Worm (Caenorhabditis elegans): ENCODE data around the gene T24F1.7.

Gene T24F1.7

DNA sequence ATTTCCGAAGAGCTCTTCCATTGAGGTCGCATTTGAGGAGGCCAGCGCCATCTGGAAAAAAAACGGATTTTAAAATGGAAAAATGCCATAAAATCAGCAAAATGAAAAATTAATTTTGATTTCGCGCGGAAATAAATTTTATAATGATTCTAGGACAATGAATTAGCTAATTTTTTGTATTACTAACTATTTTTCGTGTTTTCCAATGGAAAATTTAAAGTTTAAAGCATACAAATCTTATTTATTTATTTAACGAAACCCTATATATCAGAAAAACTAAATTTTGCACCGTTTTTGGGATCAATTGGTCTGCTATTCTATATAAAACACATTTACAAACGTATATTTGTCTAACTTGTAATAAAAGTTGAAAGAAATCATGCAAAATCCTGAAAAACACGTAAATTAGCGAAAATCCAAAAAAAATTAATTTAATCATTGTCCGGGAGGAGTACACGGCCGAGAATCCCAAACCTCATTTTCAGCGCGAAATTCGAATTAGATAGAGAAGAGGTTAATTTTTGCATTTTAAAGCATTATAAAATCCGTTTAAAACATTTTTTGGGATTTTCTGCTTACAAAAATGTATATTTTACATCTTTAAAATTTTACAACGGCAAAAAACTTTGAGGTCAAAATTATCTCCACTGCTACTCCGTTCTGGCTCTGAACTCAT is 22.1 kb upstream of the T24F1.7 start, which contains the start of gene C47G2.3:
C47G2.3 (minus strand) TSS at position 51 of the 676 bp plus-strand sequence.
- no peak for TF ChIP-seq nhr-237 (tag; optimal IDR thresholded peaks at IDR 0.05)
- TF ChIP-seq ztf-1 (GFP tag; conservative IDR thresholded peaks at IDR 0.05) = no peak
- TF ChIP-seq blmp-1 (tag; optimal IDR thresholded peaks at IDR 0.05; ENCODE audit: insufficient read depth) = no peak
- TF ChIP-seq gmeb-1 (tag; optimal IDR thresholded peaks at IDR 0.05) = peak; percentile 78
- peak; percentile 35 for TF ChIP-seq fos-1 (tag; optimal IDR thresholded peaks at IDR 0.05)
- TF ChIP-seq peb-1 (tag; optimal IDR thresholded peaks at IDR 0.05) = no peak
- no peak for TF ChIP-seq nhr-129 (tag; optimal IDR thresholded peaks at IDR 0.05)
- no peak for TF ChIP-seq snpc-4 (tag; optimal IDR thresholded peaks at IDR 0.05)
- TF ChIP-seq ama-1 (optimal IDR thresholded peaks at IDR 0.05) = no peak
- TF ChIP-seq unc-55 (GFP tag; optimal IDR thresholded peaks at IDR 0.05) = peak; percentile 9
- TF ChIP-seq ztf-4 (tag; optimal IDR thresholded peaks at IDR 0.05) = no peak
- no peak for TF ChIP-seq aly-2 (tag; optimal IDR thresholded peaks at IDR 0.05)
- TF ChIP-seq C34F6.9 (tag; optimal IDR thresholded peaks at IDR 0.05) = no peak
- TF ChIP-seq nhr-25 (tag; optimal IDR thresholded peaks at IDR 0.05) = peak; percentile 62
- peak; percentile 38 for TF ChIP-seq crh-2 (tag; optimal IDR thresholded peaks at IDR 0.05)
- TF ChIP-seq elt-1 (tag; optimal IDR thresholded peaks at IDR 0.05) = no peak
- no peak for TF ChIP-seq elt-3 (tag; optimal IDR thresholded peaks at IDR 0.05)
- no peak for TF ChIP-seq alr-1 (tag; optimal IDR thresholded peaks at IDR 0.05)
- TF ChIP-seq zag-1 (tag; optimal IDR thresholded peaks at IDR 0.05) = no peak
- no peak for TF ChIP-seq Y55F3AM.14 (GFP tag; optimal IDR thresholded peaks at IDR 0.05)
- peak; percentile 63 for TF ChIP-seq sma-9 (GFP tag; optimal IDR thresholded peaks at IDR 0.05)
- TF ChIP-seq sma-9 (tag; optimal IDR thresholded peaks at IDR 0.05) = no peak
- TF ChIP-seq sma-3 (GFP tag; optimal IDR thresholded peaks at IDR 0.05) = peak; percentile 64
- peak; percentile 51 for TF ChIP-seq nhr-21 (tag; optimal IDR thresholded peaks at IDR 0.05)
- TF ChIP-seq lsy-2 (tag; optimal IDR thresholded peaks at IDR 0.05) = peak in 1 of 2 experiments; percentile 73
- no peak for TF ChIP-seq nhr-11 (tag; optimal IDR thresholded peaks at IDR 0.05)

DNA sequence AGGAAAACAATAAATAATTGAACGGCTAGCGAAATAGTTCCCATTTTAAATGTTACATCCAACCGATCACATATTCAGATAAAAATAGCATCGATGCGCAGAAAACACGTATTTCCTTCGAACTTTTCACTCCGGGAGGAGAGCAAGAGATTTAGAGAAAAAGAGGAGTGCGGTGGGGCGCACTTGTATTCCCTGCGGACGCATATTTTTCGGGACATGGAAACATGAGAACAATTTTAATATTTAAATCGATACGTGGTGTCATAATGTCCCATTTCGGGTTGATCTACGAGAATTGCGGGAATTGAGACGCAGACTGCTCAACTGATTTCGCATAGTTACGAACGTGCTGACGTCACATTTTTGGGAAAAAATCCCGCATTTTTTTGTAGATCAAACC is 18.9 kb upstream of the T24F1.7 start, which contains the start of gene C47G2.4:
C47G2.4 (minus strand) TSS at position 174 of the 400 bp plus-strand sequence.
- TF ChIP-seq crh-2 (tag; optimal IDR thresholded peaks at IDR 0.05) (peak; percentile 76), Y55F3AM.14 (GFP tag; optimal IDR thresholded peaks at IDR 0.05) (no peak), lsy-2 (tag; optimal IDR thresholded peaks at IDR 0.05) (peak; percentile 37 to 79), nhr-10 (tag; optimal IDR thresholded peaks at IDR 0.05) (no peak), ztf-4 (tag; optimal IDR thresholded peaks at IDR 0.05) (peak; percentile 53), blmp-1 (tag; optimal IDR thresholded peaks at IDR 0.05; ENCODE audit: insufficient read depth) (peak; percentile 34), snpc-4 (tag; optimal IDR thresholded peaks at IDR 0.05) (peak; percentile 12), lin-11 (tag; optimal IDR thresholded peaks at IDR 0.05) (peak; percentile 27), ceh-16 (tag; optimal IDR thresholded peaks at IDR 0.05) (peak; percentile 18), C34F6.9 (tag; optimal IDR thresholded peaks at IDR 0.05) (peak; percentile 79), lin-13 (GFP tag; optimal IDR thresholded peaks at IDR 0.05) (peak; percentile 79), sma-3 (GFP tag; optimal IDR thresholded peaks at IDR 0.05) (peak; percentile 66), fos-1 (tag; optimal IDR thresholded peaks at IDR 0.05) (peak; percentile 17), nhr-25 (tag; optimal IDR thresholded peaks at IDR 0.05) (peak; percentile 58), skn-1 (tag; optimal IDR thresholded peaks at IDR 0.05) (no peak), nhr-21 (tag; optimal IDR thresholded peaks at IDR 0.05) (peak; percentile 42), gmeb-1 (tag; optimal IDR thresholded peaks at IDR 0.05) (peak; percentile 70), nhr-129 (tag; optimal IDR thresholded peaks at IDR 0.05) (peak; percentile 60), F13H6.1 (tag; optimal IDR thresholded peaks at IDR 0.05) (peak; percentile 53), alr-1 (tag; optimal IDR thresholded peaks at IDR 0.05) (no peak), sma-9 (GFP tag; optimal IDR thresholded peaks at IDR 0.05) (peak; percentile 67), sma-9 (tag; optimal IDR thresholded peaks at IDR 0.05) (no peak), unc-55 (GFP tag; optimal IDR thresholded peaks at IDR 0.05) (peak; percentile 75), nhr-6 (tag; optimal IDR thresholded peaks at IDR 0.05) (peak; percentile 10), zag-1 (tag; optimal IDR thresholded peaks at IDR 0.05) (peak; percentile 3), egl-27 (tag; optimal IDR thresholded peaks at IDR 0.05) (peak; percentile 31), nhr-11 (tag; optimal IDR thresholded peaks at IDR 0.05) (no peak)

DNA sequence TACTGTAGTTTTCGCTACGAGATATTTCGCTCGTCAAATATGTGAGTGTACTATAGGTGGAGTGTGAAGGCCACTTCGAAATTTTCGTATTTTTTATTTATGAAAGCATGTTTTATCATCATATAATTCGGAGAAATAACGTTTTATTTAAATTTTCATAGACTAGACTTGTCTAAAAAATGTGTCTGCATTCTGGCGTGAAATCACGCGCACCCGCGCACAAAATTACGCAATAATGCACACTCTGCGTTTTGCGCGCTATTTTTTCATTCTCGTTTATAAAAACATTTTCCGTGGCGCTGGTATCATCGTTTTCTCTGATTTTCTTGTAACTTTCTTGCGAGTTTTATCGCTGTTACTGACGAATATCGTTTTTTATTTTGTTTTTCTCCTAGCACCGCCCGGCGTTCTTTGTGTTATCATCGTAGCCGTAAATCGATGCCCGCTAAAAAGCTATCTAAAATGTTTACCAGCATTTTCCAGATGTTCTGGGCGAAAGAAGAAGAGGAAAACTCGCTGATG is 15.0 kb upstream of the T24F1.7 start, which contains the start of gene saps-1:
saps-1 (plus strand) TSS at position 472 of the 522 bp plus-strand sequence.
- TF ChIP-seq elt-1 (tag; optimal IDR thresholded peaks at IDR 0.05) (no peak), fos-1 (tag; optimal IDR thresholded peaks at IDR 0.05) (peak; percentile 31), lsy-2 (tag; optimal IDR thresholded peaks at IDR 0.05) (peak in 1 of 2 experiments; percentile 36), nhr-129 (tag; optimal IDR thresholded peaks at IDR 0.05) (peak; percentile 25), gmeb-1 (tag; optimal IDR thresholded peaks at IDR 0.05) (peak; percentile 35), unc-55 (GFP tag; optimal IDR thresholded peaks at IDR 0.05) (peak; percentile 25), nhr-25 (tag; optimal IDR thresholded peaks at IDR 0.05) (no peak), C34F6.9 (tag; optimal IDR thresholded peaks at IDR 0.05) (peak; percentile 10)
